Worm (Caenorhabditis elegans) whole organism, L4 larva: ENCODE data around the gene chil-12.
"Not testable (repeated sequence)": the region's sequence is repeated elsewhere in the genome, so short reads cannot be mapped to it uniquely, and the experiment has no call there.

Source experiments
- F44E2.7 ChIP-seq: fragments of 200-800 bp; sonication (Bioruptor generic); IDR thresholded peaks from 2 replicates; pipeline ENCODE4 v2.1.2; 2022; ENCODE audit warnings: missing genetic modification characterization, missing compliant biosample characterization
- F49E8.2 ChIP-seq: sonication (generic microtip); optimal IDR thresholded peaks from 2 replicates; lab custom pipeline; 2016; ENCODE audit warnings: missing compliant biosample characterization, mild to moderate bottlenecking, missing genetic modification characterization, borderline replicate concordance
- Y5F2A.4 ChIP-seq: fragments of 200-800 bp; sonication (Bioruptor generic); optimal IDR thresholded peaks from 2 replicates; lab custom pipeline; 2018; ENCODE audit warnings: mild to moderate bottlenecking, missing genetic modification characterization, missing compliant biosample characterization
- Y75B8A.6 ChIP-seq: fragments of 200-800 bp; sonication (Bioruptor generic); IDR thresholded peaks from 2 replicates; pipeline ENCODE4 v1.3.6; 2022; ENCODE audit warnings: missing genetic modification reagents, missing genetic modification characterization, missing compliant biosample characterization
- aha-1 ChIP-seq: fragments of 150-350 bp; peaks from one replicate; lab custom pipeline; 2014; ENCODE audit warnings: missing biosample characterization, missing genetic modification characterization
- arid-1 ChIP-seq: fragments of 200-800 bp; sonication (Bioruptor generic); conservative IDR thresholded peaks from 2 replicates; pipeline ENCODE4 v1.3.6; 2022; ENCODE audit warnings: missing genetic modification reagents, missing genetic modification characterization, missing compliant biosample characterization
- ceh-32 ChIP-seq: sonication (generic microtip); optimal IDR thresholded peaks from 2 replicates; lab custom pipeline; 2016; ENCODE audit warnings: mild to moderate bottlenecking, missing genetic modification characterization, missing compliant biosample characterization; ENCODE audit not compliant: poor library complexity
- ces-1 ChIP-seq: fragments of 150-350 bp; sonication (generic microtip); optimal IDR thresholded peaks from 4 replicates; lab custom pipeline; 2014; ENCODE audit warnings: missing biosample characterization, missing genetic modification reagents, missing genetic modification characterization
- cey-2 ChIP-seq: sonication (generic microtip); optimal IDR thresholded peaks from 3 replicates; lab custom pipeline; 2017; ENCODE audit warnings: missing genetic modification characterization, mild to moderate bottlenecking, missing compliant biosample characterization, antibody characterized with exemption, borderline replicate concordance; ENCODE audit not compliant: insufficient read depth
- daf-8 ChIP-seq: fragments of 200-800 bp; sonication (Bioruptor generic); IDR thresholded peaks from 2 replicates; pipeline ENCODE4 v1.3.6; 2022; ENCODE audit warnings: missing genetic modification characterization, missing compliant biosample characterization
- dmd-6 ChIP-seq: fragments of 200-800 bp; sonication (Bioruptor generic); IDR thresholded peaks from 2 replicates; pipeline ENCODE4 v1.3.6; 2022; ENCODE audit warnings: missing genetic modification reagents, missing genetic modification characterization, missing compliant biosample characterization
- dve-1 ChIP-seq: sonication (generic microtip); optimal IDR thresholded peaks from 2 replicates; lab custom pipeline; 2017; ENCODE audit warnings: antibody characterized with exemption, mild to moderate bottlenecking, missing genetic modification characterization, missing compliant biosample characterization; ENCODE audit not compliant: insufficient read depth
- egl-27 ChIP-seq: sonication (generic microtip); optimal IDR thresholded peaks from 3 replicates; lab custom pipeline; 2017; ENCODE audit warnings: missing biosample characterization, missing genetic modification reagents, missing genetic modification characterization
- egl-43 ChIP-seq: fragments of 200-800 bp; sonication (Bioruptor generic); IDR thresholded peaks from 2 replicates; pipeline ENCODE4 v1.3.6; 2022; ENCODE audit warnings: missing genetic modification reagents, missing genetic modification characterization, missing compliant biosample characterization
- hif-1 ChIP-seq, 2 experiments: sonication (generic microtip); optimal IDR thresholded peaks; 2 replicates each; lab custom pipeline; 2016 to 2017; ENCODE audit warnings: missing compliant biosample characterization in 2 of 2, missing genetic modification characterization in 2 of 2, missing genetic modification reagents in 2 of 2, missing genotype in 2 of 2, mild to moderate bottlenecking in 1 of 2
- hlh-11 ChIP-seq: fragments of 200-800 bp; sonication (Bioruptor generic); optimal IDR thresholded peaks from 2 replicates; lab custom pipeline; 2018; ENCODE audit warnings: mild to moderate bottlenecking, missing genetic modification characterization, missing compliant biosample characterization
- hlh-30 ChIP-seq: sonication (generic microtip); optimal IDR thresholded peaks from 2 replicates; lab custom pipeline; 2017; ENCODE audit warnings: antibody characterized with exemption, mild to moderate bottlenecking, missing genetic modification characterization, missing compliant biosample characterization; ENCODE audit not compliant: insufficient read depth
- jun-1 ChIP-seq: fragments of 150-350 bp; optimal IDR thresholded peaks from 2 replicates; lab custom pipeline; 2014; ENCODE audit warnings: missing biosample characterization, missing genetic modification reagents, missing genetic modification characterization
- lin-13 ChIP-seq: fragments of 150-350 bp; optimal IDR thresholded peaks from 2 replicates; lab custom pipeline; 2014; ENCODE audit warnings: missing biosample characterization, missing genetic modification reagents, missing genetic modification characterization
- lin-29 ChIP-seq: fragments of 200-800 bp; sonication (Bioruptor generic); IDR thresholded peaks from 2 replicates; pipeline ENCODE4 v1.3.6; 2022; ENCODE audit warnings: missing genetic modification reagents, missing genetic modification characterization, missing compliant biosample characterization
- lin-38 ChIP-seq: fragments of 200-800 bp; sonication (Bioruptor generic); IDR thresholded peaks from 2 replicates; pipeline ENCODE4 v1.3.6; 2022; ENCODE audit warnings: missing genetic modification reagents, missing genetic modification characterization, missing compliant biosample characterization
- lir-3 ChIP-seq: sonication (generic microtip); optimal IDR thresholded peaks from 2 replicates; lab custom pipeline; 2016; ENCODE audit warnings: mild to moderate bottlenecking, missing genetic modification characterization, missing compliant biosample characterization
- mdt-29 ChIP-seq: fragments of 200-800 bp; sonication (Bioruptor generic); IDR thresholded peaks from 2 replicates; pipeline ENCODE4 v1.3.6; 2022; ENCODE audit warnings: missing genetic modification reagents, missing genetic modification characterization, missing compliant biosample characterization
- mxl-2 ChIP-seq: fragments of 200-800 bp; sonication (Bioruptor generic); conservative IDR thresholded peaks from 2 replicates; pipeline ENCODE4 v1.3.6; 2022; ENCODE audit warnings: missing genetic modification reagents, missing genetic modification characterization, missing compliant biosample characterization
- nhr-10 ChIP-seq: fragments of 150-350 bp; optimal IDR thresholded peaks from 2 replicates; lab custom pipeline; 2014; ENCODE audit warnings: missing biosample characterization, missing genetic modification characterization
- nhr-11 ChIP-seq: fragments of 150-350 bp; optimal IDR thresholded peaks from 2 replicates; lab custom pipeline; 2014; ENCODE audit warnings: missing biosample characterization, missing genetic modification characterization
- nhr-111 ChIP-seq: fragments of 200-800 bp; sonication (Bioruptor generic); optimal IDR thresholded peaks from 2 replicates; lab custom pipeline; 2018; ENCODE audit warnings: mild to moderate bottlenecking, missing genetic modification characterization, missing compliant biosample characterization
- nhr-237 ChIP-seq: sonication (generic microtip); optimal IDR thresholded peaks from 2 replicates; lab custom pipeline; 2017; ENCODE audit warnings: missing biosample characterization, missing genetic modification characterization
- nhr-28 ChIP-seq: fragments of 150-350 bp; optimal IDR thresholded peaks from 2 replicates; lab custom pipeline; 2014; ENCODE audit warnings: missing biosample characterization, missing genetic modification characterization
- php-3 ChIP-seq: fragments of 200-800 bp; sonication (Bioruptor generic); IDR thresholded peaks from 2 replicates; pipeline ENCODE4 v1.3.6; 2022; ENCODE audit warnings: missing genetic modification reagents, missing genetic modification characterization, missing compliant biosample characterization
- sdz-12 ChIP-seq: fragments of 200-800 bp; sonication (Bioruptor generic); optimal IDR thresholded peaks from 2 replicates; lab custom pipeline; 2018; ENCODE audit warnings: mild to moderate bottlenecking, missing genetic modification characterization, missing compliant biosample characterization
- set-16 ChIP-seq: fragments of 200-800 bp; sonication (Bioruptor generic); IDR thresholded peaks from 2 replicates; pipeline ENCODE4 v1.3.6; 2022; ENCODE audit warnings: missing genetic modification reagents, missing genetic modification characterization, missing compliant biosample characterization
- skn-1 ChIP-seq: fragments of 150-350 bp; optimal IDR thresholded peaks from 2 replicates; lab custom pipeline; 2014; ENCODE audit warnings: missing biosample characterization, missing genetic modification characterization
- zag-1 ChIP-seq: fragments of 150-350 bp; optimal IDR thresholded peaks from 2 replicates; lab custom pipeline; 2014; ENCODE audit warnings: missing biosample characterization, missing genetic modification characterization
- ztf-11 ChIP-seq: fragments of 150-350 bp; optimal IDR thresholded peaks from 2 replicates; lab custom pipeline; 2014; ENCODE audit warnings: missing biosample characterization, missing genetic modification characterization

chil-12 gene

DNA sequence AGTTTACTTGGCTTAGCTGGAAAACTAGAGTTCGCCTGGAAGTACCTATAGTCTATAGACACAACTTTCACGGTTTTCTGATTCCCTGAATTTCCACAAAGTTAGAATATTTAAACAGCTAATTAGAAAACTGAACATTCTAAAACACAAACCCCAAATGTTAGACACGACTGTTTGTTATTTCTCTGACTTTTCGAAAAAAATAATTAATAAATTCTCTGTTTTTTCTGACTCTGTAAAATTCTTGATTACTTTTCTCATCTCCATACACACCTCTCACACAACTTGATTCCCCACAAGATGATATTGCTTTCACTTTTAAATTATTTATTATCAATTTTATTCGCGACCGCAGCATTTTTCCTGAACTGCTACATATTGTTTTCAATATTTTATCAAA, 12.2 kb downstream of the chil-12 start, which contains the start of gene srbc-75:
Gene srbc-75 (plus strand): TSS at position 301 of the 400 bp plus-strand sequence.
- TF ChIP-seq php-3 (GFP tag; lab: Robert Waterston, UW), result no peak
- TF ChIP-seq lin-38, result no peak
- no peak for TF ChIP-seq lir-3 (tag; lab: Kevin White, UChicago)
- TF ChIP-seq aha-1 (tag; lab: Kevin White, UChicago), result peak; percentile 54

- TF ChIP-seq arid-1; egl-27 (tag; lab: Kevin White, UChicago); zag-1 (tag; lab: Kevin White, UChicago): not testable (repeated sequence)
Observed at ce11 chrV:15256669-15257068, 15.3 kb downstream of the chil-12 start, which contains the start of gene srsx-39. Gene srsx-39, minus strand, starts transcription at chrV:15256769.

DNA sequence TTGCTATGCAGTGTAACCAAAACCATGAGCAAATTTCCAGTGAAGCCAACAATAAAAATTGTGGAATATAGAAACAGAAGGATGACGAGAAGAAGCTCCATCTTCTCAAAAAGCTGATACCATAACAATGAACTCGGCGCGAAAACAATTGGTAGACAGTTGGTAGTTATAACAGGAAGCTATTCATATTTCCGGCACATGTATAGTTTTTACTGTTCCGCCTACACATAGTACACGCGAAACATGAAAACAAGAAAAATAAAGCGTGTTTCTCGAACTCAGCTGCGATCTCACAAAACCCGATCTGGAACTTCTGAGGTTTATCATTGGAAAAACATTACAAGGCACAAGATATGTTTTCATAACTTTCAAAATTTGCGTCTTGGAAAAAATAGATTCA, 17.7 kb downstream of the chil-12 start, which contains the start of gene srsx-37:
Gene srsx-37 (minus strand): TSS at position 101 of the 400 bp plus-strand sequence.
- TF ChIP-seq nhr-10 (no peak), mxl-2 (no peak), egl-43 (GFP tag; lab: Robert Waterston, UW) (no peak), Y5F2A.4 (GFP tag; lab: Kevin White, UChicago) (no peak), lin-13 (no peak), jun-1 (tag; lab: Kevin White, UChicago) (no peak), cey-2 (tag; lab: Kevin White, UChicago) (no peak), lin-38 (no peak), dmd-6 (GFP tag; lab: Robert Waterston, UW) (no peak), mdt-29 (GFP tag; lab: Robert Waterston, UW) (no peak), aha-1 (tag; lab: Kevin White, UChicago) (no peak), nhr-111 (no peak), daf-8 (GFP tag; lab: Robert Waterston, UW) (no peak), set-16 (GFP tag; lab: Robert Waterston, UW) (no peak), nhr-237 (no peak), hlh-30 (tag; lab: Kevin White, UChicago) (no peak), skn-1 (tag; lab: Kevin White, UChicago) (no peak), sdz-12 (GFP tag; lab: Kevin White, UChicago) (no peak), F44E2.7 (no peak)
- TF ChIP-seq, all 104 proteins: peak for 0

- TF ChIP-seq hif-1 (tag; optimal IDR thresholded peaks at IDR 0.05; lab: Kevin White, UChicago), result no peak
- TF ChIP-seq ceh-32, result no peak
- no peak for TF ChIP-seq dve-1 (tag; lab: Kevin White, UChicago)
- TF ChIP-seq ztf-11 (tag; lab: Kevin White, UChicago), result no peak
- no peak for TF ChIP-seq lin-29 (GFP tag; lab: Robert Waterston, UW)
- TF ChIP-seq F49E8.2, result no peak
- TF ChIP-seq nhr-28, result no peak
- no peak for TF ChIP-seq F44E2.7
- TF ChIP-seq nhr-11, result no peak
- no peak for TF ChIP-seq hlh-11 (tag; lab: Kevin White, UChicago)
- TF ChIP-seq ces-1, result no peak
- no peak for TF ChIP-seq sdz-12 (GFP tag; lab: Kevin White, UChicago)
- no peak for TF ChIP-seq Y75B8A.6 (GFP tag; lab: Robert Waterston, UW)
Observed at ce11 chrV:15259904-15260303, 18.5 kb downstream of the chil-12 start, which contains the start of gene M01B2.8. Gene M01B2.8, plus strand, starts transcription at chrV:15260204.
